Worm (Caenorhabditis elegans) whole organism, young adult: ENCODE measurements around the gene T26C5.3.

Experiments
- B0019.2 ChIP-seq: fragments of 200-800 bp; sonication (Bioruptor generic); conservative IDR thresholded peaks from 2 replicates; pipeline ENCODE4 v1.3.6; 2022; ENCODE audit warnings: missing genetic modification reagents, missing genetic modification characterization, missing compliant biosample characterization
- F10E7.11 ChIP-seq: sonication (generic microtip); optimal IDR thresholded peaks from 2 replicates; lab custom pipeline; 2017; ENCODE audit warnings: mild to moderate bottlenecking, missing genetic modification characterization, moderate library complexity, missing compliant biosample characterization
- F23B12.7 ChIP-seq: sonication (generic microtip); optimal IDR thresholded peaks from 2 replicates; lab custom pipeline; 2017; ENCODE audit warnings: missing genetic modification characterization, mild to moderate bottlenecking, missing compliant biosample characterization, antibody characterized with exemption, moderate library complexity; ENCODE audit not compliant: insufficient read depth
- F39B2.1 ChIP-seq: fragments of 200-800 bp; sonication (Bioruptor generic); IDR thresholded peaks from 2 replicates; pipeline ENCODE4 v1.3.6; 2022; ENCODE audit warnings: missing genetic modification reagents, missing genetic modification characterization, missing compliant biosample characterization
- F57C9.4 ChIP-seq: sonication (generic microtip); optimal IDR thresholded peaks from 2 replicates; lab custom pipeline; 2017; ENCODE audit warnings: mild to moderate bottlenecking, missing genetic modification characterization, missing compliant biosample characterization
- Y56A3A.18 ChIP-seq: fragments of 200-800 bp; sonication (Bioruptor generic); IDR thresholded peaks from 2 replicates; pipeline ENCODE4 v1.3.6; 2022; ENCODE audit warnings: missing genetic modification reagents, missing genetic modification characterization, missing compliant biosample characterization
- Y67H2A.10 ChIP-seq: fragments of 200-800 bp; sonication (Bioruptor generic); conservative IDR thresholded peaks from 2 replicates; pipeline ENCODE4 v1.3.6; 2022; ENCODE audit warnings: missing genetic modification reagents, missing genetic modification characterization, missing compliant biosample characterization
- Y79H2A.3 ChIP-seq: fragments of 200-800 bp; sonication (Bioruptor generic); conservative IDR thresholded peaks from 2 replicates; pipeline ENCODE4 v1.3.6; 2022; ENCODE audit warnings: missing genetic modification reagents, missing genetic modification characterization, missing compliant biosample characterization
- ama-1 ChIP-seq, 3 experiments: fragments of 150-350 bp in 1 of 3; sonication (generic microtip) in 2 of 3; optimal IDR thresholded peaks; 2 replicates each; lab custom pipeline; 2014 to 2018; ENCODE audit warnings: missing biosample characterization in 2 of 3, missing genetic modification characterization in 2 of 3, missing genetic modification reagents in 2 of 3
- athp-1 ChIP-seq: sonication (generic microtip); optimal IDR thresholded peaks from 2 replicates; lab custom pipeline; 2017; ENCODE audit warnings: mild to moderate bottlenecking, missing genetic modification characterization, missing compliant biosample characterization
- attf-3 ChIP-seq: fragments of 200-800 bp; sonication (Bioruptor generic); conservative IDR thresholded peaks from 2 replicates; pipeline ENCODE4 v1.3.6; 2022; ENCODE audit warnings: missing genetic modification reagents, missing genetic modification characterization, missing compliant biosample characterization
- cebp-1 ChIP-seq, 2 experiments: fragments of 200-800 bp in 1 of 2; sonication (Bioruptor generic) in 1 of 2; sonication (generic microtip) in 1 of 2; IDR thresholded peaks in 1 of 2; optimal IDR thresholded peaks in 1 of 2; 2 replicates each; pipeline versions ENCODE4 v1.3.6 to Lab custom; 2017 to 2022; ENCODE audit warnings: missing compliant biosample characterization in 2 of 2, missing genetic modification characterization in 2 of 2, mild to moderate bottlenecking in 1 of 2, missing genetic modification reagents in 1 of 2, moderate library complexity in 1 of 2
- chd-7 ChIP-seq: sonication (generic microtip); optimal IDR thresholded peaks from 2 replicates; lab custom pipeline; 2016; ENCODE audit warnings: mild to moderate bottlenecking, missing genetic modification characterization, moderate library complexity, missing compliant biosample characterization
- dox-1 ChIP-seq: fragments of 200-800 bp; sonication (Bioruptor generic); IDR thresholded peaks from 2 replicates; pipeline ENCODE4 v1.3.6; 2022; ENCODE audit warnings: missing genetic modification reagents, missing genetic modification characterization, missing compliant biosample characterization
- dpl-1 ChIP-seq: fragments of 150-350 bp; optimal IDR thresholded peaks from 2 replicates; lab custom pipeline; 2014; ENCODE audit warnings: missing biosample characterization, missing genetic modification reagents, missing genetic modification characterization
- ekl-4 ChIP-seq: fragments of 200-800 bp; sonication (Bioruptor generic); IDR thresholded peaks from 2 replicates; pipeline ENCODE4 v1.3.6; 2022; ENCODE audit warnings: missing genetic modification reagents, missing genetic modification characterization, missing compliant biosample characterization
- hlh-26 ChIP-seq: fragments of 200-800 bp; sonication (Bioruptor generic); conservative IDR thresholded peaks from 2 replicates; pipeline ENCODE4 v1.3.6; 2022; ENCODE audit warnings: missing genetic modification reagents, missing genetic modification characterization, missing compliant biosample characterization
- hrde-1 ChIP-seq: sonication (generic microtip); optimal IDR thresholded peaks from 2 replicates; lab custom pipeline; 2016; ENCODE audit warnings: missing genetic modification characterization, mild to moderate bottlenecking, missing compliant biosample characterization, moderate library complexity, missing genotype, missing genetic modification reagents, borderline replicate concordance
- lin-35 ChIP-seq, 3 experiments: fragments of 150-350 bp in 2 of 3; sonication (generic microtip) in 1 of 3; optimal IDR thresholded peaks; 2 replicates each; lab custom pipeline; 2014 to 2018; ENCODE audit warnings: missing biosample characterization in 3 of 3, missing genetic modification characterization in 3 of 3, missing genetic modification reagents in 3 of 3
- lin-40 ChIP-seq: sonication (generic microtip); optimal IDR thresholded peaks from 2 replicates; lab custom pipeline; 2016; ENCODE audit warnings: missing genetic modification characterization, mild to moderate bottlenecking, missing compliant biosample characterization, missing genotype, missing genetic modification reagents
- lsy-27 ChIP-seq: sonication (generic microtip); optimal IDR thresholded peaks from 2 replicates; lab custom pipeline; 2017; ENCODE audit warnings: missing genetic modification characterization, mild to moderate bottlenecking, missing compliant biosample characterization, antibody characterized with exemption, missing genotype, borderline replicate concordance; ENCODE audit not compliant: insufficient read depth
- madf-10 ChIP-seq: sonication (generic microtip); optimal IDR thresholded peaks from 2 replicates; lab custom pipeline; 2016; ENCODE audit warnings: mild to moderate bottlenecking, missing genetic modification characterization, missing compliant biosample characterization
- mcd-1 ChIP-seq: fragments of 200-800 bp; sonication (Bioruptor generic); IDR thresholded peaks from 2 replicates; pipeline ENCODE4 v1.3.6; 2022; ENCODE audit warnings: missing genetic modification reagents, missing genetic modification characterization, missing compliant biosample characterization
- mel-28 ChIP-seq: sonication (generic microtip); optimal IDR thresholded peaks from 2 replicates; lab custom pipeline; 2016; ENCODE audit warnings: borderline replicate concordance, mild to moderate bottlenecking, missing genetic modification characterization, missing compliant biosample characterization
- nfya-1 ChIP-seq: sonication (generic microtip); optimal IDR thresholded peaks from 2 replicates; lab custom pipeline; 2017; ENCODE audit warnings: antibody characterized with exemption, missing compliant biosample characterization, missing genetic modification characterization, borderline replicate concordance; ENCODE audit not compliant: insufficient read depth
- nhr-179 ChIP-seq: sonication (generic microtip); optimal IDR thresholded peaks from 2 replicates; lab custom pipeline; 2016; ENCODE audit warnings: mild to moderate bottlenecking, missing genetic modification characterization, missing compliant biosample characterization
- nhr-27 ChIP-seq: fragments of 200-800 bp; sonication (Bioruptor generic); optimal IDR thresholded peaks from 2 replicates; lab custom pipeline; 2018; ENCODE audit warnings: mild to moderate bottlenecking, missing genetic modification characterization, moderate library complexity, missing compliant biosample characterization
- nhr-90 ChIP-seq: sonication (generic microtip); optimal IDR thresholded peaks from 2 replicates; lab custom pipeline; 2016; ENCODE audit warnings: missing genotype, mild to moderate bottlenecking, missing genetic modification characterization, missing compliant biosample characterization
- pha-4 ChIP-seq: fragments of 150-350 bp; sonication (generic microtip); optimal IDR thresholded peaks from 2 replicates; lab custom pipeline; 2014; ENCODE audit warnings: missing biosample characterization, missing genetic modification reagents, missing genetic modification characterization
- rec-8 ChIP-seq, 2 experiments: sonication (generic microtip); optimal IDR thresholded peaks; 2 replicates each; lab custom pipeline; 2016; ENCODE audit warnings: mild to moderate bottlenecking in 2 of 2, missing genetic modification characterization in 2 of 2, missing genetic modification reagents in 2 of 2, missing genotype in 2 of 2, missing biosample characterization in 1 of 2, missing compliant biosample characterization in 1 of 2, moderate library complexity in 1 of 2
- rpc-1 ChIP-seq, 2 experiments: fragments of 150-350 bp in 1 of 2; sonication (generic microtip) in 1 of 2; optimal IDR thresholded peaks; 2 replicates each; lab custom pipeline; 2014 to 2018; ENCODE audit warnings: missing biosample characterization in 1 of 2, missing genetic modification characterization in 1 of 2, missing genetic modification reagents in 1 of 2, missing genotype in 1 of 2
- snpc-1.1 ChIP-seq: sonication (generic microtip); optimal IDR thresholded peaks from 2 replicates; lab custom pipeline; 2017; ENCODE audit warnings: missing genetic modification characterization, mild to moderate bottlenecking, missing compliant biosample characterization, antibody characterized with exemption, moderate library complexity, missing genotype, missing genetic modification reagents; ENCODE audit not compliant: insufficient read depth
- snpc-1.3 ChIP-seq: sonication (generic microtip); optimal IDR thresholded peaks from 2 replicates; lab custom pipeline; 2017; ENCODE audit warnings: missing genetic modification characterization, mild to moderate bottlenecking, missing compliant biosample characterization, antibody characterized with exemption, moderate library complexity, missing genotype, missing genetic modification reagents; ENCODE audit not compliant: insufficient read depth
- somi-1 ChIP-seq: fragments of 200-800 bp; sonication (Bioruptor generic); optimal IDR thresholded peaks from 2 replicates; lab custom pipeline; 2018; ENCODE audit warnings: mild to moderate bottlenecking, missing genetic modification characterization, missing compliant biosample characterization
- tbx-9 ChIP-seq: sonication (generic microtip); optimal IDR thresholded peaks from 2 replicates; lab custom pipeline; 2016; ENCODE audit warnings: borderline replicate concordance, missing genetic modification characterization, inconsistent platforms, missing compliant biosample characterization
- tlf-1 ChIP-seq: fragments of 200-800 bp; sonication (Bioruptor generic); optimal IDR thresholded peaks from 2 replicates; lab custom pipeline; 2018; ENCODE audit warnings: mild to moderate bottlenecking, missing genetic modification characterization, missing compliant biosample characterization
- unc-130 ChIP-seq: sonication (generic microtip); optimal IDR thresholded peaks from 2 replicates; lab custom pipeline; 2016; ENCODE audit warnings: missing genetic modification reagents, missing genetic modification characterization, missing compliant biosample characterization
- unc-62 ChIP-seq: fragments of 150-350 bp; optimal IDR thresholded peaks from 2 replicates; lab custom pipeline; 2014; ENCODE audit warnings: missing biosample characterization, missing genetic modification reagents, missing genetic modification characterization
- xnd-1 ChIP-seq: sonication (generic microtip); optimal IDR thresholded peaks from 2 replicates; lab custom pipeline; 2016; ENCODE audit warnings: missing genotype, missing genetic modification reagents, missing genetic modification characterization, missing compliant biosample characterization
- zfh-2 ChIP-seq: fragments of 200-800 bp; sonication (Bioruptor generic); conservative IDR thresholded peaks from 2 replicates; pipeline ENCODE4 v1.3.6; 2022; ENCODE audit warnings: missing genetic modification reagents, missing genetic modification characterization, missing compliant biosample characterization
- ztf-25 ChIP-seq: fragments of 200-800 bp; sonication (Bioruptor generic); IDR thresholded peaks from 2 replicates; pipeline ENCODE4 v1.3.6; 2022; ENCODE audit warnings: missing genetic modification reagents, missing genetic modification characterization, missing compliant biosample characterization
- ztf-28 ChIP-seq: fragments of 200-800 bp; sonication (Bioruptor generic); IDR thresholded peaks from 2 replicates; pipeline ENCODE4 v1.3.6; 2022; ENCODE audit warnings: missing genetic modification reagents, missing genetic modification characterization, missing compliant biosample characterization

T26C5.3 gene

ce11 chrII:9237719-9238118 lies 1.3 kb downstream of the T26C5.3 start:
- TF ChIP-seq tbx-9 (no peak), cebp-1 (GFP tag; IDR thresholded peaks at IDR 0.05; lab: Robert Waterston, UW) (no peak), cebp-1 (tag; optimal IDR thresholded peaks at IDR 0.05; lab: Kevin White, UChicago) (no peak), somi-1 (no peak), ekl-4 (GFP tag; lab: Robert Waterston, UW) (no peak), athp-1 (no peak), mcd-1 (GFP tag; lab: Robert Waterston, UW) (no peak), hlh-26 (GFP tag; lab: Robert Waterston, UW) (no peak), F10E7.11 (tag; lab: Kevin White, UChicago) (no peak), unc-130 (no peak), tlf-1 (GFP tag; lab: Kevin White, UChicago) (no peak)
- TF ChIP-seq, all 124 proteins: peak for 0

DNA sequence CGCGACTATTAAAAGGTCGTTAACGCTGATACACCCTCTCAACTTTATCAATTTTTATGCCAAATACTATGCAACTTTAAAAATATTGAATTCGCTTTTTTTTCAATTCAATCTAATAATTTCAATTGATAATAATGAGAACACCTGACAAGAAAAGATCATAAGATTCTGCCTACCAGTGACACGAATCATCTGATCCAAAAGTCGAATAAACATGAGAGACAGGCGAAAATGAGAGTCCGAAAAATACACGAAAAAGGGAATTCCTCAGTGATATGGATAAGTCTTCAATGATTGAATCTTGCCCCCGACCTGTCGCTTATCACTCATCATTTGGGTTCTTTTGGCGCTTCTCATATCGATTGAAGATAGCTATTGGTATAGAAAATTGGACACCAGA lies 5.2 kb downstream of the T26C5.3 start:
- TF ChIP-seq dpl-1 (GFP tag; lab: Kevin White, UChicago) (no peak), chd-7 (no peak), F57C9.4 (tag; lab: Kevin White, UChicago) (no peak), F39B2.1 (no peak)
- TF ChIP-seq, all 124 proteins: peak for 0

- TF ChIP-seq xnd-1 (tag; lab: Kevin White, UChicago) (no peak), ztf-28 (GFP tag; lab: Robert Waterston, UW) (no peak), Y56A3A.18 (GFP tag; lab: Robert Waterston, UW) (no peak), lsy-27 (tag; lab: Kevin White, UChicago) (no peak), ztf-25 (no peak), zfh-2 (no peak), nhr-27 (tag; lab: Kevin White, UChicago) (no peak), mel-28 (tag; lab: Kevin White, UChicago) (no peak), hlh-26 (GFP tag; lab: Robert Waterston, UW) (no peak), dpl-1 (GFP tag; lab: Kevin White, UChicago) (peak; percentile 25), madf-10 (no peak), Y79H2A.3 (GFP tag; lab: Robert Waterston, UW) (no peak), F23B12.7 (tag; lab: Kevin White, UChicago) (peak; percentile 38), lin-40 (no peak), F10E7.11 (tag; lab: Kevin White, UChicago) (no peak), ama-1 (optimal IDR thresholded peaks at IDR 0.05; lab: Kevin White, UChicago) (no peak), ama-1 (GFP tag; optimal IDR thresholded peaks at IDR 0.05; lab: Kevin White, UChicago) (no peak), lin-35 (GFP tag; optimal IDR thresholded peaks at IDR 0.05; lab: Kevin White, UChicago) (peak in 1 of 3 experiments; percentile 76), rpc-1 (optimal IDR thresholded peaks at IDR 0.05; lab: Kevin White, UChicago) (no peak), rpc-1 (tag; optimal IDR thresholded peaks at IDR 0.05; lab: Kevin White, UChicago) (no peak), B0019.2 (GFP tag; lab: Robert Waterston, UW) (no peak), snpc-1.1 (no peak), Y67H2A.10 (GFP tag; lab: Robert Waterston, UW) (no peak), nfya-1 (tag; lab: Kevin White, UChicago) (no peak), unc-62 (GFP tag; lab: Kevin White, UChicago) (no peak), nhr-179 (tag; lab: Kevin White, UChicago) (no peak), dox-1 (GFP tag; lab: Robert Waterston, UW) (no peak), nhr-90 (tag; lab: Kevin White, UChicago) (no peak), unc-130 (no peak), attf-3 (GFP tag; lab: Robert Waterston, UW) (peak; percentile 96), ekl-4 (GFP tag; lab: Robert Waterston, UW) (no peak), snpc-1.3 (tag; lab: Kevin White, UChicago) (no peak), hrde-1 (tag; lab: Kevin White, UChicago) (no peak), rec-8 (tag; optimal IDR thresholded peaks at IDR 0.05; lab: Kevin White, UChicago) (no peak), pha-4 (tag; lab: Kevin White, UChicago) (peak; percentile 28)
Observed at ce11 chrII:9242804-9243203, 6.4 kb downstream of the T26C5.3 start.
